Worm (Caenorhabditis elegans): ENCODE data around the gene Y110A2AL.6.

- TF ChIP-seq W03F9.2 (tag; optimal IDR thresholded peaks at IDR 0.05) (no peak), dao-5 (tag; optimal IDR thresholded peaks at IDR 0.05) (no peak)
These were observed 36.5 kb downstream of the Y110A2AL.6 start for ce11 chrII:2804949-2805348.
